Fruit fly (Drosophila melanogaster) whole organism, embryonic: ENCODE results near the gene CG46304.
A peak's percentile ranks its signal among the peaks of the same experiment; 100 is the strongest.

ENCODE experiments used
- B-H2 ChIP-seq: fragments of 200-800 bp; sonication (Bioruptor generic); optimal IDR thresholded peaks from 2 replicates; lab custom pipeline; 2018; ENCODE audit warnings: missing biosample characterization, mild to moderate bottlenecking, missing genetic modification characterization
- CG11247 ChIP-seq: fragments of 200-800 bp; sonication (Bioruptor generic); IDR thresholded peaks from 2 replicates; pipeline ENCODE4 v1.3.6; 2022; ENCODE audit warnings: missing biosample characterization, missing genetic modification characterization
- CG11695 ChIP-seq: fragments of 200-800 bp; sonication (Bioruptor generic); IDR thresholded peaks from 3 replicates; pipeline ENCODE4 v1.3.6; 2022; ENCODE audit warnings: missing biosample characterization, missing genetic modification characterization
- CG12155 ChIP-seq: fragments of 200-800 bp; sonication (Bioruptor generic); optimal IDR thresholded peaks from 3 replicates; lab custom pipeline; 2016; ENCODE audit warnings: missing biosample characterization, missing genetic modification characterization
- CG12219 ChIP-seq: fragments of 200-800 bp; sonication (Bioruptor generic); optimal IDR thresholded peaks from 3 replicates; lab custom pipeline; 2018; ENCODE audit warnings: missing biosample characterization, mild to moderate bottlenecking, missing genetic modification characterization
- CG1233 ChIP-seq: fragments of 200-800 bp; sonication (Bioruptor generic); optimal IDR thresholded peaks from 4 replicates; lab custom pipeline; 2018; ENCODE audit warnings: missing biosample characterization, mild to moderate bottlenecking, missing genetic modification characterization
- CG1647 ChIP-seq: fragments of 200-800 bp; sonication (Bioruptor generic); optimal IDR thresholded peaks from 3 replicates; lab custom pipeline; 2016; ENCODE audit warnings: missing biosample characterization, missing genetic modification characterization
- CG17361 ChIP-seq: fragments of 200-800 bp; sonication (Bioruptor generic); IDR thresholded peaks from 3 replicates; pipeline ENCODE4 v1.3.6; 2022; ENCODE audit warnings: missing biosample characterization, missing genetic modification characterization
- CG2678 ChIP-seq: fragments of 200-800 bp; sonication (Bioruptor generic); optimal IDR thresholded peaks from 3 replicates; lab custom pipeline; 2019; ENCODE audit warnings: missing biosample characterization, mild to moderate bottlenecking, missing genetic modification characterization, moderate library complexity
- CG31441 ChIP-seq: fragments of 200-800 bp; sonication (Bioruptor generic); IDR thresholded peaks from 2 replicates; pipeline ENCODE4 v1.3.6; 2022; ENCODE audit warnings: missing biosample characterization, missing genetic modification characterization
- CG33557 ChIP-seq: fragments of 200-800 bp; sonication (Bioruptor generic); optimal IDR thresholded peaks from 2 replicates; lab custom pipeline; 2019; ENCODE audit warnings: missing biosample characterization, mild to moderate bottlenecking, missing genetic modification characterization, moderate library complexity
- CG7556 ChIP-seq: fragments of 200-800 bp; sonication (Bioruptor generic); optimal IDR thresholded peaks from 2 replicates; lab custom pipeline; 2017; ENCODE audit warnings: missing biosample characterization, mild to moderate bottlenecking, missing genetic modification characterization
- CG8478 ChIP-seq: fragments of >200 bp; optimal IDR thresholded peaks from 2 replicates; lab custom pipeline; 2018
- CHES-1-like ChIP-seq: fragments of 200-800 bp; sonication (Bioruptor generic); optimal IDR thresholded peaks from 2 replicates; lab custom pipeline; 2016; ENCODE audit warnings: missing biosample characterization, missing genetic modification characterization
- D19B ChIP-seq: fragments of 200-800 bp; sonication (Bioruptor generic); optimal IDR thresholded peaks from 2 replicates; lab custom pipeline; 2017; ENCODE audit warnings: missing biosample characterization, mild to moderate bottlenecking, missing genetic modification characterization
- Elba2 ChIP-seq: fragments of 200-800 bp; sonication (Bioruptor generic); optimal IDR thresholded peaks from 3 replicates; lab custom pipeline; 2016; ENCODE audit warnings: missing biosample characterization, missing genetic modification characterization
- Ets65A ChIP-seq: fragments of 200-800 bp; sonication (Bioruptor generic); peaks from one replicate; lab custom pipeline; 2016; ENCODE audit warnings: missing biosample characterization, missing genetic modification characterization
- H15 ChIP-seq: fragments of 200-800 bp; sonication (Bioruptor generic); IDR thresholded peaks from 3 replicates; pipeline ENCODE4 v1.3.6; 2022; ENCODE audit warnings: missing biosample characterization, missing genetic modification characterization
- HLH3B ChIP-seq: fragments of 200-800 bp; sonication (Bioruptor generic); IDR thresholded peaks from 2 replicates; pipeline ENCODE4 v1.3.6; 2022; ENCODE audit warnings: missing biosample characterization, missing genetic modification characterization
- Hand ChIP-seq: fragments of 200-800 bp; sonication (Bioruptor generic); optimal IDR thresholded peaks from 2 replicates; lab custom pipeline; 2017; ENCODE audit warnings: mild to moderate bottlenecking, missing biosample characterization, missing genetic modification reagents, missing genetic modification characterization
- Hey ChIP-seq: fragments of 200-800 bp; sonication (Bioruptor generic); optimal IDR thresholded peaks from 3 replicates; lab custom pipeline; 2018; ENCODE audit warnings: missing biosample characterization, mild to moderate bottlenecking, missing genetic modification characterization
- Hr3 ChIP-seq: fragments of 200-800 bp; sonication (Bioruptor generic); optimal IDR thresholded peaks from 3 replicates; lab custom pipeline; 2016; ENCODE audit warnings: missing biosample characterization, missing genetic modification characterization
- Lhr ChIP-seq: fragments of 200-800 bp; sonication (Bioruptor generic); optimal IDR thresholded peaks from 3 replicates; lab custom pipeline; 2017; ENCODE audit warnings: mild to moderate bottlenecking, missing biosample characterization, missing genetic modification reagents, missing genetic modification characterization
- MBD-R2 ChIP-seq: fragments of 200-800 bp; sonication (Bioruptor generic); IDR thresholded peaks from 2 replicates; pipeline ENCODE4 v1.3.6; 2022; ENCODE audit warnings: missing biosample characterization, missing genetic modification characterization
- Six4 ChIP-seq: fragments of 200-800 bp; sonication (Bioruptor generic); optimal IDR thresholded peaks from 2 replicates; lab custom pipeline; 2016; ENCODE audit warnings: missing biosample characterization, missing genetic modification characterization
- YL-1 ChIP-seq: fragments of 200-800 bp; sonication (Bioruptor generic); optimal IDR thresholded peaks from 3 replicates; lab custom pipeline; 2017; ENCODE audit warnings: missing biosample characterization, mild to moderate bottlenecking, missing genetic modification characterization
- bigmax ChIP-seq: fragments of 200-800 bp; sonication (Bioruptor generic); optimal IDR thresholded peaks from 2 replicates; lab custom pipeline; 2018; ENCODE audit warnings: missing biosample characterization, mild to moderate bottlenecking, missing genetic modification characterization
- chinmo ChIP-seq: fragments of 200-800 bp; sonication (Bioruptor generic); IDR thresholded peaks from 4 replicates; pipeline ENCODE4 v1.3.6; 2022; ENCODE audit warnings: missing biosample characterization, missing genetic modification characterization; ENCODE audit not compliant: partially characterized antibody
- danr ChIP-seq: fragments of 200-800 bp; sonication (Bioruptor generic); IDR thresholded peaks from 2 replicates; pipeline ENCODE4 v1.3.6; 2022; ENCODE audit warnings: missing biosample characterization, missing genetic modification characterization
- dmrt11E ChIP-seq: fragments of 200-800 bp; sonication (Bioruptor generic); optimal IDR thresholded peaks from 3 replicates; lab custom pipeline; 2018; ENCODE audit warnings: missing biosample characterization, mild to moderate bottlenecking, missing genetic modification characterization, moderate library complexity
- emc ChIP-seq: fragments of 200-800 bp; sonication (Bioruptor generic); optimal IDR thresholded peaks from 2 replicates; lab custom pipeline; 2016; ENCODE audit warnings: missing biosample characterization, missing genetic modification characterization
- en ChIP-seq: fragments of 200-800 bp; sonication (Bioruptor generic); optimal IDR thresholded peaks from 2 replicates; lab custom pipeline; 2016; ENCODE audit warnings: missing biosample characterization, missing genetic modification characterization
- esg ChIP-seq: fragments of 200-800 bp; sonication (Bioruptor generic); conservative IDR thresholded peaks from 2 replicates; pipeline ENCODE4 v1.3.6; 2022; ENCODE audit warnings: missing biosample characterization, missing genetic modification characterization
- fru ChIP-seq: fragments of >200 bp; optimal IDR thresholded peaks from 2 replicates; lab custom pipeline; 2017
- gce ChIP-seq: fragments of 200-800 bp; sonication (Bioruptor generic); IDR thresholded peaks from 3 replicates; pipeline ENCODE4 v1.3.6; 2022; ENCODE audit warnings: missing biosample characterization, missing genetic modification characterization
- grau ChIP-seq: fragments of 200-800 bp; optimal IDR thresholded peaks from 3 replicates; lab custom pipeline; 2019; ENCODE audit warnings: missing biosample characterization, mild to moderate bottlenecking, missing genetic modification characterization, moderate library complexity
- gt ChIP-seq: fragments of 200-800 bp; sonication (Bioruptor generic); IDR thresholded peaks from 2 replicates; pipeline ENCODE4 v1.3.6; 2022; ENCODE audit warnings: missing biosample characterization, missing genetic modification characterization
- hkb ChIP-seq, 2 experiments: fragments of 200-800 bp in 1 of 2; fragments of >200 bp in 1 of 2; sonication (Bioruptor generic) in 1 of 2; IDR thresholded peaks in 1 of 2; optimal IDR thresholded peaks in 1 of 2; 2 replicates each; pipeline versions ENCODE4 v1.3.6 to Lab custom; 2017 to 2022; ENCODE audit warnings: missing biosample characterization in 1 of 2, missing genetic modification characterization in 1 of 2
- jigr1 ChIP-seq: fragments of 200-800 bp; sonication (Bioruptor generic); IDR thresholded peaks from 3 replicates; pipeline ENCODE4 v1.3.6; 2022; ENCODE audit warnings: missing biosample characterization, missing genetic modification characterization
- kay ChIP-seq: fragments of 200-800 bp; sonication (Bioruptor generic); optimal IDR thresholded peaks from 2 replicates; lab custom pipeline; 2016; ENCODE audit warnings: missing biosample characterization, missing genetic modification characterization
- kni ChIP-seq: fragments of 200-800 bp; sonication (Bioruptor generic); optimal IDR thresholded peaks from 3 replicates; lab custom pipeline; 2017; ENCODE audit warnings: mild to moderate bottlenecking, missing biosample characterization, missing genetic modification reagents, missing genetic modification characterization
- knrl ChIP-seq: fragments of 200-800 bp; sonication (Bioruptor generic); IDR thresholded peaks from 3 replicates; pipeline ENCODE4 v1.3.6; 2022; ENCODE audit warnings: missing biosample characterization, missing genetic modification characterization; ENCODE audit not compliant: partially characterized antibody
- nmo ChIP-seq: fragments of 200-800 bp; sonication (Bioruptor generic); optimal IDR thresholded peaks from 2 replicates; lab custom pipeline; 2018; ENCODE audit warnings: missing biosample characterization, mild to moderate bottlenecking, missing genetic modification characterization, moderate library complexity
- oc ChIP-seq: fragments of 200-800 bp; sonication (Bioruptor generic); optimal IDR thresholded peaks from 2 replicates; lab custom pipeline; 2018; ENCODE audit warnings: missing biosample characterization, mild to moderate bottlenecking, missing genetic modification characterization, moderate library complexity
- pita ChIP-seq: fragments of 200-800 bp; sonication (Bioruptor generic); optimal IDR thresholded peaks from 2 replicates; lab custom pipeline; 2017; ENCODE audit warnings: missing biosample characterization, mild to moderate bottlenecking, missing genetic modification characterization
- psq ChIP-seq: fragments of 200-800 bp; sonication (Bioruptor generic); optimal IDR thresholded peaks from 2 replicates; lab custom pipeline; 2017; ENCODE audit warnings: missing biosample characterization, missing genetic modification characterization
- sim ChIP-seq: fragments of 200-800 bp; sonication (Bioruptor generic); IDR thresholded peaks from 2 replicates; pipeline ENCODE4 v1.3.6; 2022; ENCODE audit warnings: missing biosample characterization, missing genetic modification characterization
- ssp ChIP-seq: fragments of 200-800 bp; sonication (Bioruptor generic); IDR thresholded peaks from 2 replicates; pipeline ENCODE4 v1.3.6; 2022; ENCODE audit warnings: missing biosample characterization, missing genetic modification characterization
- z ChIP-seq: fragments of 200-800 bp; sonication (Bioruptor generic); IDR thresholded peaks from 3 replicates; pipeline ENCODE4 v1.3.6; 2022; ENCODE audit warnings: missing biosample characterization, missing genetic modification characterization
- zen2 ChIP-seq: fragments of 200-800 bp; sonication (Bioruptor generic); IDR thresholded peaks from 3 replicates; pipeline ENCODE4 v1.3.6; 2022; ENCODE audit warnings: missing biosample characterization, missing genetic modification characterization; ENCODE audit not compliant: partially characterized antibody

Gene CG46304

dm6 chr2L:18987078-18987895 lies 41.2 kb downstream of the CG46304 start, which contains the start of the genes Swip-1 and EMC5 (continued):
- TF ChIP-seq hkb (optimal IDR thresholded peaks at IDR 0.05; lab: Kevin White, UChicago) (no peak), hkb (GFP tag; IDR thresholded peaks at IDR 0.05; lab: Robert Waterston, UW) (no peak), HLH3B (peak; percentile 52; the same call in 1 of the 2 replicates), chinmo (GFP tag; lab: Robert Waterston, UW) (0 out of 4 replicates have a peak, but pooled peaks have one; percentile 17), B-H2 (GFP tag; lab: Kevin White, UChicago) (peak; percentile 66), CG31441 (GFP tag; lab: Robert Waterston, UW) (peak; percentile 83), Hey (tag; lab: Kevin White, UChicago) (no peak), Elba2 (peak; percentile 88), CG33557 (GFP tag; lab: Kevin White, UChicago) (peak; percentile 58), emc (no peak), gt (GFP tag; lab: Robert Waterston, UW) (no peak), danr (GFP tag; lab: Robert Waterston, UW) (no peak), YL-1 (no peak), Hr3 (GFP tag; lab: Kevin White, UChicago) (peak; percentile 77), CG12219 (GFP tag; lab: Kevin White, UChicago) (peak; percentile 11), CG11695 (GFP tag; lab: Robert Waterston, UW) (no peak), CG2678 (tag; lab: Kevin White, UChicago) (peak; percentile 80), CHES-1-like (GFP tag; lab: Kevin White, UChicago) (no peak), CG17361 (GFP tag; lab: Robert Waterston, UW) (peak; percentile 89), psq (no peak), Hand (GFP tag; lab: Kevin White, UChicago) (no peak), MBD-R2 (GFP tag; lab: Robert Waterston, UW) (peak; percentile 81), kay (peak; percentile 16), D19B (GFP tag; lab: Kevin White, UChicago) (no peak), sim (GFP tag; lab: Robert Waterston, UW) (no peak), H15 (GFP tag; lab: Robert Waterston, UW) (no peak), CG7556 (GFP tag; lab: Kevin White, UChicago) (peak; percentile 62), en (no peak), esg (GFP tag; lab: Robert Waterston, UW) (peak; percentile 50), knrl (peak; percentile 44; the same call in 1 of the 3 replicates), pita (GFP tag; lab: Kevin White, UChicago) (no peak), Lhr (GFP tag; lab: Kevin White, UChicago) (peak; percentile 1), zen2 (GFP tag; lab: Robert Waterston, UW) (0 out of 3 replicates have a peak, but pooled peaks have one; percentile 16), grau (tag; lab: Kevin White, UChicago) (peak; percentile 77), nmo (GFP tag; lab: Kevin White, UChicago) (peak; percentile 86), kni (no peak), fru (lab: Kevin White, UChicago) (no peak), Six4 (GFP tag; lab: Kevin White, UChicago) (peak; percentile 31), CG1233 (GFP tag; lab: Kevin White, UChicago) (peak; percentile 58), gce (no peak), dmrt11E (tag; lab: Kevin White, UChicago) (peak; percentile 68), CG11247 (peak; percentile 64), CG12155 (GFP tag; lab: Kevin White, UChicago) (peak; percentile 38), CG8478 (lab: Kevin White, UChicago) (no peak), CG1647 (no peak), ssp (GFP tag; lab: Robert Waterston, UW) (peak; percentile 61), bigmax (GFP tag; lab: Kevin White, UChicago) (no peak), jigr1 (GFP tag; lab: Robert Waterston, UW) (peak; percentile 20; the same call in 1 of the 3 replicates), Ets65A (GFP tag; lab: Kevin White, UChicago) (peak; percentile 87), oc (tag; lab: Kevin White, UChicago) (no peak), z (GFP tag; lab: Robert Waterston, UW) (no peak)
